Fruit fly (Drosophila melanogaster): Measurements from ENCODE around the gene Cpr76Bd.

dm6 chr3L:19528547-19528946, 4.0 kb upstream of the Cpr76Bd start:
- no peak for TF ChIP-seq sage (GFP tag; optimal IDR thresholded peaks at IDR 0.05)
- no peak for TF ChIP-seq br (GFP tag; optimal IDR thresholded peaks at IDR 0.05)
- TF ChIP-seq OdsH (GFP tag; optimal IDR thresholded peaks at IDR 0.05): no peak
- TF ChIP-seq psq (GFP tag; optimal IDR thresholded peaks at IDR 0.05): no peak
- no peak for TF ChIP-seq usp (GFP tag; optimal IDR thresholded peaks at IDR 0.05)
- TF ChIP-seq pan (optimal IDR thresholded peaks at IDR 0.05): no peak
- TF ChIP-seq lola (GFP tag; optimal IDR thresholded peaks at IDR 0.05): no peak
- no peak for TF ChIP-seq fru (GFP tag; optimal IDR thresholded peaks at IDR 0.05)
- no peak for TF ChIP-seq Myc (optimal IDR thresholded peaks at IDR 0.05)
- no peak for TF ChIP-seq Hnf4 (GFP tag; optimal IDR thresholded peaks at IDR 0.05)
- TF ChIP-seq CrebA (GFP tag; optimal IDR thresholded peaks at IDR 0.05; ENCODE audit: borderline replicate concordance): no peak
